Worm (Caenorhabditis elegans): ENCODE data around the gene ntl-2.

The ntl-2 gene

DNA sequence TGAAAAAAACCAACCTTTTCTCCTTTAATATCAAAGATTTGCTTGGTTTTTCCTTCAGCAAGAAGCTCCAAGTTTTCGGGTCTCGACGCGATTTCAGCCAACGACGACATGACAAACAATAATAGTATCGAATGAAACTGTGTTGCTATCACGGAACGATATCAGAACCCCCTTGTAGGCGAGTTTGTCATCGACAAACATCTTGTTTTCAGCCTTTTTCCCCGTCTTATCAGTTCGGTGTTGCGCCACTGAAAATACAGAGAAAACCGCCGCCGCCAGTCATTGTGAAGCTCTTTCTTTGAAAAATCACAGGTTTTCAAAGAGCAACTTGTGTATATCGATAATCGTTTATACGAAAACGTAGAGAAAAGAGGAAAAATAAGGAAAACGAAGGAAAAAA lies 3.9 kb downstream of the ntl-2 start, which contains the start of gene paic-1 (continued):
- no peak for TF ChIP-seq rec-8 (tag; optimal IDR thresholded peaks at IDR 0.05)
- TF ChIP-seq unc-130 (GFP tag; optimal IDR thresholded peaks at IDR 0.05): no peak
- 0 out of 2 replicates have a peak, but pooled peaks have one; percentile 51 for TF ChIP-seq Y95B8A.8 (GFP tag; IDR thresholded peaks at IDR 0.05)
- TF ChIP-seq F23B12.7 (tag; optimal IDR thresholded peaks at IDR 0.05; ENCODE audit: insufficient read depth): no peak
- no peak for TF ChIP-seq K11D2.4 (GFP tag; IDR thresholded peaks at IDR 0.05)
- 0 out of 2 replicates have a peak, but pooled peaks have one; percentile 7 for TF ChIP-seq pbrm-1 (GFP tag; IDR thresholded peaks at IDR 0.05)
- TF ChIP-seq ztf-6 (GFP tag; IDR thresholded peaks at IDR 0.05): no peak
- TF ChIP-seq mes-4 (tag; optimal IDR thresholded peaks at IDR 0.05): no peak
- TF ChIP-seq C06A6.2 (GFP tag; conservative IDR thresholded peaks at IDR 0.05): no peak
- no peak for TF ChIP-seq madf-8 (GFP tag; conservative IDR thresholded peaks at IDR 0.05)
- no peak for TF ChIP-seq F22D6.2 (tag; optimal IDR thresholded peaks at IDR 0.05)
- TF ChIP-seq lin-40 (tag; optimal IDR thresholded peaks at IDR 0.05): peak; percentile 27
- no peak for TF ChIP-seq C17E4.6 (GFP tag; IDR thresholded peaks at IDR 0.05)
- no peak for TF ChIP-seq rcor-1 (GFP tag; IDR thresholded peaks at IDR 0.05)
- no peak for TF ChIP-seq nfya-2 (GFP tag; IDR thresholded peaks at IDR 0.05)
- no peak for TF ChIP-seq attf-6 (GFP tag; IDR thresholded peaks at IDR 0.05)
- no peak for TF ChIP-seq ceh-79 (tag; optimal IDR thresholded peaks at IDR 0.05)
- TF ChIP-seq ekl-4 (GFP tag; IDR thresholded peaks at IDR 0.05): no peak
- no peak for TF ChIP-seq sdz-38 (tag; optimal IDR thresholded peaks at IDR 0.05)
- no peak for TF ChIP-seq ceh-91 (GFP tag; IDR thresholded peaks at IDR 0.05)
- peak; percentile 32 for TF ChIP-seq madf-6 (GFP tag; IDR thresholded peaks at IDR 0.05)
- TF ChIP-seq nhr-120 (GFP tag; IDR thresholded peaks at IDR 0.05): no peak
- no peak for TF ChIP-seq ama-1 (optimal IDR thresholded peaks at IDR 0.05)
- no peak for TF ChIP-seq ama-1 (GFP tag; optimal IDR thresholded peaks at IDR 0.05)
- no peak for TF ChIP-seq hsf-1 (GFP tag; IDR thresholded peaks at IDR 0.05)
- TF ChIP-seq egl-18 (GFP tag; IDR thresholded peaks at IDR 0.05): no peak
- no peak for TF ChIP-seq dpl-1 (GFP tag; optimal IDR thresholded peaks at IDR 0.05)
- no peak for TF ChIP-seq akir-1 (GFP tag; optimal IDR thresholded peaks at IDR 0.05)
- no peak for TF ChIP-seq mxl-1 (tag; optimal IDR thresholded peaks at IDR 0.05)
- TF ChIP-seq F57A8.1 (GFP tag; optimal IDR thresholded peaks at IDR 0.05): no peak
- TF ChIP-seq ccch-3 (GFP tag; optimal IDR thresholded peaks at IDR 0.05): no peak
- TF ChIP-seq madf-10 (tag; optimal IDR thresholded peaks at IDR 0.05): no peak
- no peak for TF ChIP-seq him-1 (tag; optimal IDR thresholded peaks at IDR 0.05)
- TF ChIP-seq zfh-2 (GFP tag; conservative IDR thresholded peaks at IDR 0.05): no peak
- no peak for TF ChIP-seq nfyb-1 (GFP tag; IDR thresholded peaks at IDR 0.05)
- no peak for TF ChIP-seq aptf-2 (GFP tag; conservative IDR thresholded peaks at IDR 0.05)
- no peak for TF ChIP-seq aptf-3 (GFP tag; IDR thresholded peaks at IDR 0.05)
- no peak for TF ChIP-seq ceh-40 (GFP tag; IDR thresholded peaks at IDR 0.05)
- no peak for TF ChIP-seq B0261.1 (tag; optimal IDR thresholded peaks at IDR 0.05)
- 0 out of 2 replicates have a peak, but pooled peaks have one; percentile 23 for TF ChIP-seq dox-1 (GFP tag; IDR thresholded peaks at IDR 0.05)

DNA sequence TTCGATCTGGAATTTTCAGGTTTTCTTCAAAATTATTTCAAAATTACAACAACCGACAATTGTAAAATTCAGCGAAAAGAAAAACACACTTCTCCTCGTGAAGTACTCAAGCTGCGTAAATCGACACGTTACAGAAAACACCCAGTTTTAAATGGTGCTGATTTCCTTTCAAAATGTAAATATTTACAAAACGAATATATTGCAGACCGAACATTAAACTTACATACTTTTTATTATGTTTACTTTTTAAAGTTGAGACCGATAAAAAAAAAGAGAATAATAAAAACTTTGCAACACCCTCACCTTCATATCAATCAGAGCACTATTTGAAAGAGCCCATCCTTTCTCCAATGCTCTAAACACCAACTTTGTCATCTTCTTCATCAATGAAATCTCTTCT lies 5.4 kb downstream of the ntl-2 start:
- no peak for TF ChIP-seq fkh-3 (tag; optimal IDR thresholded peaks at IDR 0.05)
- no peak for TF ChIP-seq snpc-1.3 (tag; optimal IDR thresholded peaks at IDR 0.05; ENCODE audit: insufficient read depth)
- TF ChIP-seq tbx-9 (tag; optimal IDR thresholded peaks at IDR 0.05; ENCODE audit: borderline replicate concordance): no peak
- no peak for TF ChIP-seq C06A6.2 (GFP tag; conservative IDR thresholded peaks at IDR 0.05)
- no peak for TF ChIP-seq sptf-2 (GFP tag; optimal IDR thresholded peaks at IDR 0.05)
- TF ChIP-seq aptf-2 (GFP tag; conservative IDR thresholded peaks at IDR 0.05): no peak
- TF ChIP-seq lir-1 (GFP tag; conservative IDR thresholded peaks at IDR 0.05): no peak

Measured in whole organism, young adult.